Worm (Caenorhabditis elegans): ENCODE data around the gene kdp-1.

DNA sequence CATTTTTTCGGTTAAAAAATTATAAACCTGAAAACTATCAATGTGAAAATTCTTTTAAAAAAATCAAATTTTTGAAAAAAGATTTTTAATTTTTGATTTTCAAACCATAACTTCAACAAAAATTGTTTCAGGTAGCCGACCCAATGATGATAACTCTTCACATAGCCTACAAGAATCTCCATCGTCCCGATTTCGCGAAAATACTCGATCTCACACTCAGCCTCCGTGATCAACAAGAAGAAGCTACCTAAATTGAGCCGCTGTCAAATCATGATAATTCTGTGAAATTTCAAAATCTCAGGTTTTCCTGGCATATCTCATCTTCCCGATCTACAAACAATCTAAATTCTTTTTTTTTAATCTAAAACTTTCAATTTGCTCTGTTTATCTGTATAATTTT lies 49.7 kb upstream of the kdp-1 start:
- TF ChIP-seq ama-1 (optimal IDR thresholded peaks at IDR 0.05) (no peak), sea-1 (GFP tag; conservative IDR thresholded peaks at IDR 0.05) (no peak), tra-4 (tag; optimal IDR thresholded peaks at IDR 0.05) (no peak), ceh-36 (tag; optimal IDR thresholded peaks at IDR 0.05) (no peak), tbx-37 (GFP tag; conservative IDR thresholded peaks at IDR 0.05) (no peak), aly-1 (tag; optimal IDR thresholded peaks at IDR 0.05) (no peak), hmg-4 (GFP tag; optimal IDR thresholded peaks at IDR 0.05) (no peak), flt-1 (GFP tag; IDR thresholded peaks at IDR 0.05) (no peak), ets-7 (tag; optimal IDR thresholded peaks at IDR 0.05) (no peak), hmbx-1 (tag; optimal IDR thresholded peaks at IDR 0.05) (no peak), tbx-11 (GFP tag; IDR thresholded peaks at IDR 0.05) (no peak), hnd-1 (tag; optimal IDR thresholded peaks at IDR 0.05) (no peak)
